Fruit fly (Drosophila melanogaster): ENCODE measurements around the gene daed.

daed gene

DNA sequence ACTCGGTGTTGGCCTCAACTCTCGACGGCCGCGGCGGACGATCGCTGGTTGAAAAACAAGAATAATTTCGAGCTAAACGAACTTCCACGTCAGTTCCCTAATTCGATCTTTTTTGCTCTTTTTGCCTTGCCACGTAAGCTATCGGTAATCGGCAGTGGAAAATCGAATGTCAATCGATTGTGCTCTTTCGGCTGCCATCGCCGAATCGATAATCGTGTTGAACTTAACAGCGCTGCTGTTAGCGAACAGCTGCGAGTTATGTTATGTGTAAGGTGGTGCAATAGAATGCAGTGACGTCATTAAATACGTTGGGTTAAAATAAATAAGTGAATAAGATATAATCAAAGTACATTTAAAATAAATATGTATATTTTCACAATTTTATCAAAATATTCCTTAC is 20.6 kb upstream of the daed start, which contains the start of gene Sec24CD:
Sec24CD (minus strand) TSS at position 123 of the 400 bp plus-strand sequence.
- TF ChIP-seq tj (GFP tag; optimal IDR thresholded peaks at IDR 0.05) (peak; percentile 22), CG33017 (tag; optimal IDR thresholded peaks at IDR 0.05) (no peak), CG12768 (GFP tag; optimal IDR thresholded peaks at IDR 0.05) (peak; percentile 39), CG1620 (GFP tag; optimal IDR thresholded peaks at IDR 0.05) (no peak), kay (GFP tag; ENCODE audit: borderline replicate concordance) (peak; percentile 97), Hr96 (GFP tag; optimal IDR thresholded peaks at IDR 0.05) (no peak), pad (GFP tag; optimal IDR thresholded peaks at IDR 0.05) (no peak), CG7045 (GFP tag; optimal IDR thresholded peaks at IDR 0.05) (no peak), cnc (optimal IDR thresholded peaks at IDR 0.05) (no peak), Crg-1 (GFP tag; optimal IDR thresholded peaks at IDR 0.05) (no peak), Mnt (GFP tag; optimal IDR thresholded peaks at IDR 0.05) (peak; percentile 33), CG14711 (tag; optimal IDR thresholded peaks at IDR 0.05) (no peak), CG7101 (tag; optimal IDR thresholded peaks at IDR 0.05) (peak; percentile 30), ovo (GFP tag; optimal IDR thresholded peaks at IDR 0.05) (no peak), cic (GFP tag; optimal IDR thresholded peaks at IDR 0.05) (peak; percentile 69), CG11617 (GFP tag; optimal IDR thresholded peaks at IDR 0.05) (no peak), CG5204 (GFP tag; optimal IDR thresholded peaks at IDR 0.05) (no peak), Clk (GFP tag; optimal IDR thresholded peaks at IDR 0.05) (no peak), bab1 (GFP tag; optimal IDR thresholded peaks at IDR 0.05) (peak; percentile 69)

dm6 chr2L:2228179-2228849 is 12.2 kb upstream of the daed start:
- TF ChIP-seq CG1620 (GFP tag; optimal IDR thresholded peaks at IDR 0.05) (no peak), Hr96 (GFP tag; optimal IDR thresholded peaks at IDR 0.05) (no peak), ovo (GFP tag; optimal IDR thresholded peaks at IDR 0.05) (no peak), cic (GFP tag; optimal IDR thresholded peaks at IDR 0.05) (peak; percentile 61), cnc (optimal IDR thresholded peaks at IDR 0.05) (no peak), Mnt (GFP tag; optimal IDR thresholded peaks at IDR 0.05) (peak; percentile 51), CG33017 (tag; optimal IDR thresholded peaks at IDR 0.05) (no peak), CG14711 (tag; optimal IDR thresholded peaks at IDR 0.05) (no peak), CG7101 (tag; optimal IDR thresholded peaks at IDR 0.05) (no peak), kay (GFP tag; ENCODE audit: borderline replicate concordance) (peak; percentile 1), CG12768 (GFP tag; optimal IDR thresholded peaks at IDR 0.05) (peak; percentile 66), pad (GFP tag; optimal IDR thresholded peaks at IDR 0.05) (peak; percentile 39), CG5204 (GFP tag; optimal IDR thresholded peaks at IDR 0.05) (no peak), toe (GFP tag; optimal IDR thresholded peaks at IDR 0.05) (no peak), tj (GFP tag; optimal IDR thresholded peaks at IDR 0.05) (no peak), Clk (GFP tag; optimal IDR thresholded peaks at IDR 0.05) (no peak), CG7045 (GFP tag; optimal IDR thresholded peaks at IDR 0.05) (no peak), Crg-1 (GFP tag; optimal IDR thresholded peaks at IDR 0.05) (no peak), bab1 (GFP tag; optimal IDR thresholded peaks at IDR 0.05) (no peak), CG11617 (GFP tag; optimal IDR thresholded peaks at IDR 0.05) (no peak)

- TF ChIP-seq Mnt (GFP tag; optimal IDR thresholded peaks at IDR 0.05) = no peak
- no peak for TF ChIP-seq cic (GFP tag; optimal IDR thresholded peaks at IDR 0.05)
- no peak for TF ChIP-seq CG12768 (GFP tag; optimal IDR thresholded peaks at IDR 0.05)
- peak; percentile 23 for TF ChIP-seq CG7045 (GFP tag; optimal IDR thresholded peaks at IDR 0.05)
- peak; percentile 49 for TF ChIP-seq CG7101 (tag; optimal IDR thresholded peaks at IDR 0.05)
- peak; percentile 9 for TF ChIP-seq CG1620 (GFP tag; optimal IDR thresholded peaks at IDR 0.05)
- no peak for TF ChIP-seq tj (GFP tag; optimal IDR thresholded peaks at IDR 0.05)
- TF ChIP-seq CG33017 (tag; optimal IDR thresholded peaks at IDR 0.05) = peak; percentile 40
- TF ChIP-seq CG14711 (tag; optimal IDR thresholded peaks at IDR 0.05) = peak; percentile 7
- no peak for TF ChIP-seq CG5204 (GFP tag; optimal IDR thresholded peaks at IDR 0.05)
- no peak for TF ChIP-seq ovo (GFP tag; optimal IDR thresholded peaks at IDR 0.05)
- no peak for TF ChIP-seq Crg-1 (GFP tag; optimal IDR thresholded peaks at IDR 0.05)
- no peak for TF ChIP-seq pad (GFP tag; optimal IDR thresholded peaks at IDR 0.05)
- peak; percentile 84 for TF ChIP-seq kay (GFP tag; ENCODE audit: borderline replicate concordance)
These were observed 11.2 kb upstream of the daed start for dm6 chr2L:2227316-2227715.

dm6 chr2L:2226259-2227121 is 10.4 kb upstream of the daed start, which contains the start of the genes CG15387 and sau:
TSS of gene CG15387 (minus strand) at chr2L:2226294.
TSS of gene sau (plus strand) at chr2L:2226342.
- TF ChIP-seq CG11617 (GFP tag; optimal IDR thresholded peaks at IDR 0.05) (peak; percentile 95), tj (GFP tag; optimal IDR thresholded peaks at IDR 0.05) (peak; percentile 93), cic (GFP tag; optimal IDR thresholded peaks at IDR 0.05) (peak; percentile 62), cnc (optimal IDR thresholded peaks at IDR 0.05) (no peak), CG33017 (tag; optimal IDR thresholded peaks at IDR 0.05) (peak; percentile 89), Crg-1 (GFP tag; optimal IDR thresholded peaks at IDR 0.05) (peak; percentile 95), CG7101 (tag; optimal IDR thresholded peaks at IDR 0.05) (peak; percentile 94), CG7045 (GFP tag; optimal IDR thresholded peaks at IDR 0.05) (peak; percentile 89), CG14711 (tag; optimal IDR thresholded peaks at IDR 0.05) (peak; percentile 88), pad (GFP tag; optimal IDR thresholded peaks at IDR 0.05) (peak; percentile 87), Mnt (GFP tag; optimal IDR thresholded peaks at IDR 0.05) (peak; percentile 92), CG1620 (GFP tag; optimal IDR thresholded peaks at IDR 0.05) (peak; percentile 96), bab1 (GFP tag; optimal IDR thresholded peaks at IDR 0.05) (peak; percentile 90), CG12768 (GFP tag; optimal IDR thresholded peaks at IDR 0.05) (peak; percentile 92), kay (GFP tag; ENCODE audit: borderline replicate concordance) (peak; percentile 97), Hr96 (GFP tag; optimal IDR thresholded peaks at IDR 0.05) (peak; percentile 96), ovo (GFP tag; optimal IDR thresholded peaks at IDR 0.05) (peak; percentile 88), CG5204 (GFP tag; optimal IDR thresholded peaks at IDR 0.05) (peak; percentile 96), toe (GFP tag; optimal IDR thresholded peaks at IDR 0.05) (peak; percentile 96), Clk (GFP tag; optimal IDR thresholded peaks at IDR 0.05) (peak; percentile 87)

Measured in whole organism, adult.